Fruit fly (Drosophila melanogaster) whole organism, embryonic: ENCODE results near the gene Sptz.

Experiments used
- ATbp ChIP-seq: fragments of 200-800 bp; sonication (Bioruptor generic); optimal IDR thresholded peaks from 2 replicates; lab custom pipeline; 2017; ENCODE audit warnings: missing biosample characterization, mild to moderate bottlenecking, missing genetic modification characterization, missing genetic modification reagents
- Adf1 ChIP-seq: fragments of 200-800 bp; sonication (Bioruptor generic); IDR thresholded peaks from 2 replicates; pipeline ENCODE4 v1.3.6; 2022; ENCODE audit warnings: missing biosample characterization, missing genetic modification characterization
- Antp ChIP-seq: fragments of 200-800 bp; sonication (Bioruptor generic); optimal IDR thresholded peaks from 3 replicates; lab custom pipeline; 2016; ENCODE audit warnings: missing biosample characterization, missing genetic modification characterization
- Atf3 ChIP-seq: fragments of 200-800 bp; sonication (Bioruptor generic); optimal IDR thresholded peaks from 3 replicates; lab custom pipeline; 2016; ENCODE audit warnings: missing biosample characterization, missing genetic modification characterization
- CG10565 ChIP-seq: fragments of 200-800 bp; sonication (Bioruptor generic); optimal IDR thresholded peaks from 3 replicates; lab custom pipeline; 2016; ENCODE audit warnings: missing biosample characterization, mild to moderate bottlenecking, missing genetic modification characterization
- CG13894 ChIP-seq: fragments of 200-800 bp; sonication (Bioruptor generic); optimal IDR thresholded peaks from 3 replicates; lab custom pipeline; 2018; ENCODE audit warnings: missing biosample characterization, mild to moderate bottlenecking, missing genetic modification characterization, moderate library complexity
- CG15479 ChIP-seq: fragments of 200-800 bp; sonication (Bioruptor generic); optimal IDR thresholded peaks from 3 replicates; lab custom pipeline; 2019; ENCODE audit warnings: missing biosample characterization, mild to moderate bottlenecking, missing genetic modification characterization, moderate library complexity
- CG16863 ChIP-seq: fragments of 200-800 bp; sonication (Bioruptor generic); optimal IDR thresholded peaks from 3 replicates; lab custom pipeline; 2016; ENCODE audit warnings: missing biosample characterization, missing genetic modification characterization
- CG2120 ChIP-seq: fragments of 200-800 bp; sonication (Bioruptor generic); optimal IDR thresholded peaks from 3 replicates; lab custom pipeline; 2016; ENCODE audit warnings: missing biosample characterization, missing genetic modification characterization
- CG34376 ChIP-seq: fragments of 200-800 bp; sonication (Bioruptor generic); optimal IDR thresholded peaks from 2 replicates; lab custom pipeline; 2018; ENCODE audit warnings: missing biosample characterization, mild to moderate bottlenecking, missing genetic modification characterization
- CG3838 ChIP-seq: fragments of 200-800 bp; sonication (Bioruptor generic); optimal IDR thresholded peaks from 3 replicates; lab custom pipeline; 2016; ENCODE audit warnings: missing biosample characterization, missing genetic modification characterization
- CG8765 ChIP-seq: fragments of 200-800 bp; sonication (Bioruptor generic); IDR thresholded peaks from 2 replicates; pipeline ENCODE4 v1.3.6; 2022; ENCODE audit warnings: missing biosample characterization, missing genetic modification characterization
- CG9797 ChIP-seq: fragments of 200-800 bp; sonication (Bioruptor generic); optimal IDR thresholded peaks from 3 replicates; lab custom pipeline; 2018; ENCODE audit warnings: missing biosample characterization, mild to moderate bottlenecking, missing genetic modification characterization
- D ChIP-seq, 2 experiments: fragments of 200-800 bp in 1 of 2; fragments of >200 bp in 1 of 2; sonication (Bioruptor generic) in 1 of 2; optimal IDR thresholded peaks; 2 replicates in 1 of 2; 3 replicates in 1 of 2; lab custom pipeline; 2017; ENCODE audit warnings: mild to moderate bottlenecking in 1 of 2, missing biosample characterization in 1 of 2, missing genetic modification characterization in 1 of 2, missing genetic modification reagents in 1 of 2
- D19A ChIP-seq: fragments of 200-800 bp; optimal IDR thresholded peaks from 3 replicates; lab custom pipeline; 2019; ENCODE audit warnings: missing biosample characterization, mild to moderate bottlenecking, missing genetic modification characterization, moderate library complexity
- Deaf1 ChIP-seq: fragments of 200-800 bp; optimal IDR thresholded peaks from 3 replicates; lab custom pipeline; 2019; ENCODE audit warnings: missing biosample characterization, mild to moderate bottlenecking, missing genetic modification characterization, moderate library complexity
- Hmx ChIP-seq: fragments of 200-800 bp; sonication (Bioruptor generic); optimal IDR thresholded peaks from 2 replicates; lab custom pipeline; 2016; ENCODE audit warnings: missing biosample characterization, missing genetic modification characterization
- Max ChIP-seq: fragments of 200-800 bp; sonication (Bioruptor generic); optimal IDR thresholded peaks from 2 replicates; lab custom pipeline; 2016; ENCODE audit warnings: missing biosample characterization, mild to moderate bottlenecking, missing genetic modification characterization
- Nf-YB ChIP-seq: fragments of 200-800 bp; sonication (Bioruptor generic); optimal IDR thresholded peaks from 3 replicates; lab custom pipeline; 2019; ENCODE audit warnings: missing biosample characterization, mild to moderate bottlenecking, missing genetic modification characterization, moderate library complexity
- Nf-YC ChIP-seq: fragments of 200-800 bp; optimal IDR thresholded peaks from 3 replicates; lab custom pipeline; 2019; ENCODE audit warnings: missing biosample characterization, mild to moderate bottlenecking, missing genetic modification characterization, moderate library complexity
- Opbp ChIP-seq: fragments of 200-800 bp; sonication (Bioruptor generic); IDR thresholded peaks from 3 replicates; pipeline ENCODE4 v1.3.6; 2022; ENCODE audit warnings: missing biosample characterization, missing genetic modification characterization; ENCODE audit not compliant: partially characterized antibody
- Spps ChIP-seq: fragments of 200-800 bp; sonication (Bioruptor generic); optimal IDR thresholded peaks from 2 replicates; lab custom pipeline; 2018; ENCODE audit warnings: missing biosample characterization, mild to moderate bottlenecking, missing genetic modification characterization
- Sry-β ChIP-seq: fragments of 200-800 bp; sonication (Bioruptor generic); optimal IDR thresholded peaks from 2 replicates; lab custom pipeline; 2018; ENCODE audit warnings: missing biosample characterization, mild to moderate bottlenecking, missing genetic modification characterization, moderate library complexity
- Trl ChIP-seq, 3 experiments: fragments of >200 bp in 2 of 3; fragments of 200-800 bp in 1 of 3; sonication (Bioruptor generic) in 1 of 3; optimal IDR thresholded peaks; 2 replicates in 1 of 3; 3 replicates in 2 of 3; lab custom pipeline; 2016 to 2017; ENCODE audit warnings: missing biosample characterization in 1 of 3, missing genetic modification characterization in 1 of 3
- ac ChIP-seq: fragments of 200-800 bp; sonication (Bioruptor generic); optimal IDR thresholded peaks from 3 replicates; lab custom pipeline; 2017; ENCODE audit warnings: missing biosample characterization, mild to moderate bottlenecking, missing genetic modification characterization
- al ChIP-seq: fragments of 200-800 bp; sonication (Bioruptor generic); IDR thresholded peaks from 2 replicates; pipeline ENCODE4 v1.3.6; 2022; ENCODE audit warnings: missing biosample characterization, missing genetic modification characterization
- bigmax ChIP-seq: fragments of 200-800 bp; sonication (Bioruptor generic); optimal IDR thresholded peaks from 2 replicates; lab custom pipeline; 2018; ENCODE audit warnings: missing biosample characterization, mild to moderate bottlenecking, missing genetic modification characterization
- ci ChIP-seq: fragments of 200-800 bp; sonication (Bioruptor generic); IDR thresholded peaks from 3 replicates; pipeline ENCODE4 v1.3.6; 2022; ENCODE audit warnings: missing biosample characterization, missing genetic modification characterization
- crc ChIP-seq: fragments of 200-800 bp; sonication (Bioruptor generic); optimal IDR thresholded peaks from 2 replicates; lab custom pipeline; 2016; ENCODE audit warnings: missing biosample characterization, missing genetic modification characterization
- crol ChIP-seq: fragments of 200-800 bp; sonication (Bioruptor generic); IDR thresholded peaks from 2 replicates; pipeline ENCODE4 v1.3.6; 2022; ENCODE audit warnings: missing biosample characterization, missing genetic modification characterization
- cwo ChIP-seq: fragments of 200-800 bp; sonication (Bioruptor generic); optimal IDR thresholded peaks from 3 replicates; lab custom pipeline; 2017; ENCODE audit warnings: missing biosample characterization, missing genetic modification characterization, mild to moderate bottlenecking, moderate library complexity, missing genetic modification reagents
- ewg ChIP-seq: fragments of 200-800 bp; sonication (Bioruptor generic); optimal IDR thresholded peaks from 3 replicates; lab custom pipeline; 2017; ENCODE audit warnings: mild to moderate bottlenecking, missing biosample characterization, missing genetic modification reagents, missing genetic modification characterization
- fu2 ChIP-seq: fragments of 200-800 bp; sonication (Bioruptor generic); optimal IDR thresholded peaks from 2 replicates; lab custom pipeline; 2016; ENCODE audit warnings: missing biosample characterization, missing genetic modification characterization
- ind ChIP-seq: fragments of 200-800 bp; sonication (Bioruptor generic); optimal IDR thresholded peaks from 3 replicates; lab custom pipeline; 2016; ENCODE audit warnings: missing biosample characterization, missing genetic modification characterization
- lab ChIP-seq: fragments of 200-800 bp; sonication (Bioruptor generic); optimal IDR thresholded peaks from 3 replicates; lab custom pipeline; 2017; ENCODE audit warnings: missing biosample characterization, missing genetic modification characterization, mild to moderate bottlenecking, moderate library complexity, missing genetic modification reagents
- nerfin-1 ChIP-seq: fragments of 200-800 bp; sonication (Bioruptor generic); optimal IDR thresholded peaks from 3 replicates; lab custom pipeline; 2019; ENCODE audit warnings: missing biosample characterization, mild to moderate bottlenecking, missing genetic modification characterization, moderate library complexity
- oc ChIP-seq: fragments of 200-800 bp; sonication (Bioruptor generic); optimal IDR thresholded peaks from 2 replicates; lab custom pipeline; 2018; ENCODE audit warnings: missing biosample characterization, mild to moderate bottlenecking, missing genetic modification characterization, moderate library complexity
- pros ChIP-seq: fragments of 200-800 bp; sonication (Bioruptor generic); optimal IDR thresholded peaks from 3 replicates; lab custom pipeline; 2019; ENCODE audit warnings: missing biosample characterization, mild to moderate bottlenecking, missing genetic modification characterization, moderate library complexity
- repo ChIP-seq: fragments of 200-800 bp; sonication (Bioruptor generic); optimal IDR thresholded peaks from 2 replicates; lab custom pipeline; 2016; ENCODE audit warnings: missing biosample characterization, missing genetic modification characterization
- row ChIP-seq: fragments of 200-800 bp; sonication (Bioruptor generic); IDR thresholded peaks from 3 replicates; pipeline ENCODE4 v1.3.6; 2022; ENCODE audit warnings: missing biosample characterization, missing genetic modification characterization
- sd ChIP-seq: fragments of 200-800 bp; sonication (Bioruptor generic); optimal IDR thresholded peaks from 3 replicates; lab custom pipeline; 2018; ENCODE audit warnings: missing biosample characterization, mild to moderate bottlenecking, missing genetic modification characterization, moderate library complexity
- seq ChIP-seq: fragments of 200-800 bp; sonication (Bioruptor generic); IDR thresholded peaks from 2 replicates; pipeline ENCODE4 v1.3.6; 2022; ENCODE audit warnings: missing biosample characterization, missing genetic modification characterization
- shn ChIP-seq: fragments of 200-800 bp; sonication (Bioruptor generic); optimal IDR thresholded peaks from 3 replicates; lab custom pipeline; 2016; ENCODE audit warnings: missing biosample characterization, missing genetic modification characterization
- sqz ChIP-seq: fragments of 200-800 bp; sonication (Bioruptor generic); optimal IDR thresholded peaks from 3 replicates; lab custom pipeline; 2018; ENCODE audit warnings: missing biosample characterization, mild to moderate bottlenecking, missing genetic modification characterization
- ssp ChIP-seq: fragments of 200-800 bp; sonication (Bioruptor generic); IDR thresholded peaks from 2 replicates; pipeline ENCODE4 v1.3.6; 2022; ENCODE audit warnings: missing biosample characterization, missing genetic modification characterization
- tgo ChIP-seq: fragments of 200-800 bp; sonication (Bioruptor generic); IDR thresholded peaks from 3 replicates; pipeline ENCODE4 v1.3.6; 2022; ENCODE audit warnings: missing biosample characterization, missing genetic modification characterization
- tll ChIP-seq, 2 experiments: fragments of 200-800 bp in 1 of 2; fragments of >200 bp in 1 of 2; sonication (Bioruptor generic) in 1 of 2; optimal IDR thresholded peaks; 2 replicates each; lab custom pipeline; 2017 to 2019; ENCODE audit warnings: missing biosample characterization in 2 of 2, missing genetic modification characterization in 2 of 2, mild to moderate bottlenecking in 1 of 2, moderate library complexity in 1 of 2
- toy ChIP-seq: fragments of 200-800 bp; sonication (Bioruptor generic); IDR thresholded peaks from 2 replicates; pipeline ENCODE4 v1.3.6; 2022; ENCODE audit warnings: missing biosample characterization, missing genetic modification characterization
- twi ChIP-seq: fragments of 200-800 bp; optimal IDR thresholded peaks from 2 replicates; lab custom pipeline; 2019; ENCODE audit warnings: missing biosample characterization, mild to moderate bottlenecking, missing genetic modification characterization, moderate library complexity

Sptz gene

dm6 chr3R:11378564-11379112 lies 43.3 kb upstream of the Sptz start:
- TF ChIP-seq seq (GFP tag; lab: Robert Waterston, UW) (peak; percentile 35; the same call in 1 of the 2 replicates), sd (tag; lab: Kevin White, UChicago) (peak; percentile 32), crol (GFP tag; lab: Robert Waterston, UW) (0 out of 2 replicates have a peak, but pooled peaks have one; percentile 10), Adf1 (no peak), ewg (GFP tag; lab: Kevin White, UChicago) (peak; percentile 66), al (no peak), Max (no peak), ac (GFP tag; lab: Kevin White, UChicago) (peak; percentile 66), twi (peak; percentile 65), pros (GFP tag; lab: Kevin White, UChicago) (peak; percentile 100), nerfin-1 (peak; percentile 11), tgo (GFP tag; lab: Robert Waterston, UW) (no peak), Trl (optimal IDR thresholded peaks at IDR 0.05; lab: Kevin White, UChicago) (no peak), Trl (GFP tag; optimal IDR thresholded peaks at IDR 0.05; lab: Kevin White, UChicago) (no peak), oc (tag; lab: Kevin White, UChicago) (peak; percentile 16), crc (no peak), bigmax (peak; percentile 41), ci (GFP tag; lab: Robert Waterston, UW) (0 out of 3 replicates have a peak, but pooled peaks have one; percentile 33), sqz (GFP tag; lab: Kevin White, UChicago) (peak; percentile 43), Nf-YB (peak; percentile 82), Nf-YC (tag; lab: Kevin White, UChicago) (peak; percentile 87), tll (GFP tag; optimal IDR thresholded peaks at IDR 0.05; lab: Kevin White, UChicago) (peak in 1 of 2 experiments; percentile 76), D (optimal IDR thresholded peaks at IDR 0.05; lab: Kevin White, UChicago) (peak; percentile 17), D (GFP tag; optimal IDR thresholded peaks at IDR 0.05; lab: Kevin White, UChicago) (no peak), Deaf1 (tag; lab: Kevin White, UChicago) (peak; percentile 68), CG15479 (GFP tag; lab: Kevin White, UChicago) (peak; percentile 74)
- TF ChIP-seq, all 482 proteins: peak for 18

dm6 chr3R:11392805-11393204 lies 29.1 kb upstream of the Sptz start:
- TF ChIP-seq CG9797 (GFP tag; lab: Kevin White, UChicago) (no peak), CG8765 (GFP tag; lab: Robert Waterston, UW) (peak; percentile 26; the same call in 1 of the 2 replicates), repo (GFP tag; lab: Kevin White, UChicago) (no peak), D (optimal IDR thresholded peaks at IDR 0.05; lab: Kevin White, UChicago) (no peak), D (GFP tag; optimal IDR thresholded peaks at IDR 0.05; lab: Kevin White, UChicago) (peak; percentile 75), CG2120 (no peak), ssp (GFP tag; lab: Robert Waterston, UW) (peak; percentile 45; the same call in 1 of the 2 replicates), toy (no peak), CG13894 (tag; lab: Kevin White, UChicago) (no peak), D19A (tag; lab: Kevin White, UChicago) (no peak), CG10565 (GFP tag; lab: Kevin White, UChicago) (peak; percentile 2), seq (GFP tag; lab: Robert Waterston, UW) (no peak), CG16863 (peak; percentile 17), lab (GFP tag; lab: Kevin White, UChicago) (no peak), shn (GFP tag; lab: Kevin White, UChicago) (peak; percentile 50), Sry-β (GFP tag; lab: Kevin White, UChicago) (peak; percentile 33), fu2 (GFP tag; lab: Kevin White, UChicago) (no peak), CG34376 (GFP tag; lab: Kevin White, UChicago) (no peak), ind (peak; percentile 11), row (no peak), ATbp (GFP tag; lab: Kevin White, UChicago) (peak; percentile 71), Atf3 (GFP tag; lab: Kevin White, UChicago) (peak; percentile 23), Hmx (GFP tag; lab: Kevin White, UChicago) (no peak), Opbp (GFP tag; lab: Robert Waterston, UW) (no peak), Spps (tag; lab: Kevin White, UChicago) (peak; percentile 30), CG3838 (GFP tag; lab: Kevin White, UChicago) (no peak), Antp (GFP tag; lab: Kevin White, UChicago) (no peak), cwo (no peak)
